Fruit fly (Drosophila melanogaster) S2 (cell line): ENCODE measurements around the gene CG32772.

ENCODE experiments used
- CG8478 ChIP-seq: fragments of >200 bp; optimal IDR thresholded peaks from 2 replicates; lab custom pipeline; 2018
- CTCF ChIP-seq, 2 experiments: fragments of >200 bp; optimal IDR thresholded peaks; 2 replicates each; lab custom pipeline; 2018

- TF ChIP-seq CG8478 (lab: Kevin White, UChicago) (no peak), CTCF (optimal IDR thresholded peaks at IDR 0.05; lab: Kevin White, UChicago) (no peak)
Measured at dm6 chrX:4908926-4909432, at the start of gene CG32772.
